Worm (Caenorhabditis elegans) whole organism, mixed stage, embryonic: Measurements from ENCODE around the gene algn-8.

Experiments
- M03D4.4 ChIP-seq: sonication (generic microtip); optimal IDR thresholded peaks from 2 replicates; lab custom pipeline; 2017; ENCODE audit warnings: mild to moderate bottlenecking, missing genetic modification characterization, missing compliant biosample characterization
- elt-1 ChIP-seq: sonication (generic microtip); optimal IDR thresholded peaks from 2 replicates; lab custom pipeline; 2017; ENCODE audit warnings: missing genetic modification characterization, mild to moderate bottlenecking, missing compliant biosample characterization, antibody characterized with exemption, moderate library complexity, borderline replicate concordance; ENCODE audit not compliant: insufficient read depth
- elt-3 ChIP-seq: fragments of 150-350 bp; optimal IDR thresholded peaks from 2 replicates; lab custom pipeline; 2014; ENCODE audit warnings: missing biosample characterization, missing genetic modification characterization
- hlh-1 ChIP-seq: fragments of 150-350 bp; optimal IDR thresholded peaks from 2 replicates; lab custom pipeline; 2014; ENCODE audit warnings: missing biosample characterization, missing genetic modification reagents, missing genetic modification characterization
- lin-32 ChIP-seq: fragments of 200-800 bp; sonication (Bioruptor generic); optimal IDR thresholded peaks from 2 replicates; lab custom pipeline; 2018; ENCODE audit warnings: mild to moderate bottlenecking, missing genetic modification characterization, missing compliant biosample characterization
- nhr-76 ChIP-seq: sonication (generic microtip); optimal IDR thresholded peaks from 2 replicates; lab custom pipeline; 2017; ENCODE audit warnings: missing biosample characterization, missing genetic modification characterization
- sem-2 ChIP-seq: fragments of 200-800 bp; sonication (Bioruptor generic); optimal IDR thresholded peaks from 2 replicates; lab custom pipeline; 2018; ENCODE audit warnings: mild to moderate bottlenecking, missing genetic modification characterization, missing compliant biosample characterization
- sptf-1 ChIP-seq: sonication (generic microtip); optimal IDR thresholded peaks from 2 replicates; lab custom pipeline; 2017; ENCODE audit warnings: mild to moderate bottlenecking, missing genetic modification characterization, moderate library complexity, missing compliant biosample characterization
- tbx-8 ChIP-seq: fragments of 200-800 bp; sonication (Bioruptor generic); optimal IDR thresholded peaks from 2 replicates; lab custom pipeline; 2018; ENCODE audit warnings: mild to moderate bottlenecking, missing genetic modification characterization, moderate library complexity, missing compliant biosample characterization
- unc-120 ChIP-seq: sonication (generic microtip); optimal IDR thresholded peaks from 2 replicates; lab custom pipeline; 2017; ENCODE audit warnings: missing genetic modification characterization, missing compliant biosample characterization; ENCODE audit not compliant: poor library complexity, severe bottlenecking
- unc-39 ChIP-seq: fragments of 150-350 bp; optimal IDR thresholded peaks from 2 replicates; lab custom pipeline; 2014; ENCODE audit warnings: missing biosample characterization, missing genetic modification characterization
- zip-8 ChIP-seq: fragments of 150-350 bp; optimal IDR thresholded peaks from 2 replicates; lab custom pipeline; 2014; ENCODE audit warnings: missing biosample characterization, missing genetic modification characterization

Gene algn-8

ce11 chrII:9833855-9834254, 52.4 kb downstream of the algn-8 start, which contains the start of gene ZK938.3:
ZK938.3 (minus strand) TSS chrII:9833955.
- TF ChIP-seq M03D4.4 (tag; lab: Kevin White, UChicago) (no peak), zip-8 (tag; lab: Kevin White, UChicago) (no peak), sem-2 (GFP tag; lab: Kevin White, UChicago) (no peak), nhr-76 (tag; lab: Kevin White, UChicago) (no peak), tbx-8 (GFP tag; lab: Kevin White, UChicago) (no peak), elt-1 (tag; lab: Kevin White, UChicago) (no peak), sptf-1 (tag; lab: Kevin White, UChicago) (no peak), hlh-1 (tag; lab: Kevin White, UChicago) (no peak), elt-3 (tag; lab: Kevin White, UChicago) (no peak), unc-120 (tag; lab: Kevin White, UChicago) (no peak), lin-32 (GFP tag; lab: Kevin White, UChicago) (no peak), unc-39 (tag; lab: Kevin White, UChicago) (no peak)
